Worm (Caenorhabditis elegans): ENCODE results near the gene W08F4.5.
A peak's percentile ranks its signal among the peaks of the same experiment; 100 is the strongest.

The W08F4.5 gene

DNA sequence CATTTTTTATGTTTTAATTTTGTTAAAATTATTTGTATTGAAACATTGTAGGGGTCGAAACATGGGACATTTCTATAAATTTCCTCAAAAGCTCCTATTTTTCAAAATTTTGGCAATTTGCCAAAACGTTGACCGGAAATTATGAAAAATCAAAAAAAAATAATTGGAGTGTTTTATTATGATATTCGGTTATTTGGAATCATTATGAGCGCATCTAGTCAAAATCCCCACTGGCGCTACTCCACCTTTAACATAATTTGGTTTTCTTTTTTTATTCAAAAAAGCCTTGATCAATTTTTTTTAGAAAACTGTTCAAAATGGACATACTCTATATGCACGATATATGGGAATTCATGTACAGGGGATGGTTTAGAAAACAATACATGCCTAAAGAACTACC is 36.6 kb upstream of the W08F4.5 start, which contains the start of gene W04H10.2:
W04H10.2 (plus strand) TSS at position 301 of the 400 bp plus-strand sequence.
- TF ChIP-seq elt-2 (tag; optimal IDR thresholded peaks at IDR 0.05) = no peak
- no peak for TF ChIP-seq dve-1 (tag; optimal IDR thresholded peaks at IDR 0.05)
- TF ChIP-seq syd-9 (tag; optimal IDR thresholded peaks at IDR 0.05) = no peak
- TF ChIP-seq odd-2 (tag; optimal IDR thresholded peaks at IDR 0.05) = no peak
- TF ChIP-seq ceh-22 (tag; optimal IDR thresholded peaks at IDR 0.05) = no peak
- TF ChIP-seq K09A11.1 (tag; optimal IDR thresholded peaks at IDR 0.05; ENCODE audit: insufficient read depth) = no peak
- TF ChIP-seq pax-1 (tag; optimal IDR thresholded peaks at IDR 0.05) = no peak
- TF ChIP-seq ama-1 (optimal IDR thresholded peaks at IDR 0.05) = no peak
- TF ChIP-seq eyg-1 (tag; optimal IDR thresholded peaks at IDR 0.05) = no peak
- no peak for TF ChIP-seq unc-3 (GFP tag; conservative IDR thresholded peaks at IDR 0.05)
- TF ChIP-seq unc-3 (tag; optimal IDR thresholded peaks at IDR 0.05) = no peak
- TF ChIP-seq npax-4 (tag; optimal IDR thresholded peaks at IDR 0.05) = no peak
- TF ChIP-seq pat-9 (tag; optimal IDR thresholded peaks at IDR 0.05) = no peak

- TF ChIP-seq unc-55 (GFP tag; optimal IDR thresholded peaks at IDR 0.05) (peak; percentile 98), ceh-31 (tag; optimal IDR thresholded peaks at IDR 0.05) (peak; percentile 38), dmd-4 (tag; optimal IDR thresholded peaks at IDR 0.05; ENCODE audit: borderline replicate concordance) (no peak), pros-1 (tag; optimal IDR thresholded peaks at IDR 0.05) (no peak), sox-2 (GFP tag; IDR thresholded peaks at IDR 0.05) (no peak), ceh-22 (tag; optimal IDR thresholded peaks at IDR 0.05) (no peak), pag-3 (tag; optimal IDR thresholded peaks at IDR 0.05; ENCODE audit: borderline replicate concordance) (no peak), Y22D7AL.16 (tag; optimal IDR thresholded peaks at IDR 0.05) (no peak), zip-5 (tag; optimal IDR thresholded peaks at IDR 0.05) (no peak), ceh-2 (tag; optimal IDR thresholded peaks at IDR 0.05) (no peak), ceh-30 (tag; optimal IDR thresholded peaks at IDR 0.05) (no peak), ceh-45 (GFP tag; IDR thresholded peaks at IDR 0.05) (no peak), pqm-1 (tag; optimal IDR thresholded peaks at IDR 0.05) (no peak), madf-2 (tag; optimal IDR thresholded peaks at IDR 0.05) (no peak), nhr-11 (tag; optimal IDR thresholded peaks at IDR 0.05) (no peak), eyg-1 (tag; optimal IDR thresholded peaks at IDR 0.05) (no peak), hlh-13 (GFP tag; optimal IDR thresholded peaks at IDR 0.05) (no peak), ttx-3 (tag; optimal IDR thresholded peaks at IDR 0.05) (no peak), fkh-6 (tag; optimal IDR thresholded peaks at IDR 0.05) (no peak), pha-2 (tag; optimal IDR thresholded peaks at IDR 0.05) (no peak), ceh-48 (tag; optimal IDR thresholded peaks at IDR 0.05) (no peak), tbx-2 (tag; optimal IDR thresholded peaks at IDR 0.05) (peak; percentile 39), ceh-6 (GFP tag; optimal IDR thresholded peaks at IDR 0.05) (no peak), ama-1 (optimal IDR thresholded peaks at IDR 0.05) (no peak), ceh-24 (tag; optimal IDR thresholded peaks at IDR 0.05) (no peak), elt-2 (tag; optimal IDR thresholded peaks at IDR 0.05) (no peak), hlh-30 (tag; optimal IDR thresholded peaks at IDR 0.05; ENCODE audit: insufficient read depth) (peak; percentile 86), pha-4 (tag; optimal IDR thresholded peaks at IDR 0.05) (no peak), ceh-9 (tag; optimal IDR thresholded peaks at IDR 0.05) (no peak), npax-4 (tag; optimal IDR thresholded peaks at IDR 0.05) (no peak), mec-3 (tag; optimal IDR thresholded peaks at IDR 0.05; ENCODE audit: borderline replicate concordance) (no peak), fax-1 (tag; optimal IDR thresholded peaks at IDR 0.05) (no peak), rnt-1 (tag; optimal IDR thresholded peaks at IDR 0.05) (peak; percentile 13), nhr-232 (tag; optimal IDR thresholded peaks at IDR 0.05) (no peak), lin-11 (tag; optimal IDR thresholded peaks at IDR 0.05) (no peak), ceh-18 (tag; optimal IDR thresholded peaks at IDR 0.05) (peak; percentile 33), fkh-10 (GFP tag; optimal IDR thresholded peaks at IDR 0.05) (no peak), K02D7.2 (tag; optimal IDR thresholded peaks at IDR 0.05) (no peak), nfya-1 (tag; optimal IDR thresholded peaks at IDR 0.05) (peak; percentile 57), T23F11.4 (GFP tag; optimal IDR thresholded peaks at IDR 0.05) (no peak), hlh-15 (tag; optimal IDR thresholded peaks at IDR 0.05) (no peak), unc-86 (tag; optimal IDR thresholded peaks at IDR 0.05) (no peak), sox-4 (tag; optimal IDR thresholded peaks at IDR 0.05) (no peak), pat-9 (tag; optimal IDR thresholded peaks at IDR 0.05) (no peak), hlh-8 (tag; optimal IDR thresholded peaks at IDR 0.05) (no peak)
Measured at ce11 chrII:602969-603368, 34.3 kb upstream of the W08F4.5 start.
